Fruit fly (Drosophila melanogaster): Measurements from ENCODE around the gene spri.

dm6 chrX:10534526-10534925 is 50.7 kb downstream of the spri start:
- no peak for TF ChIP-seq gsb-n (tag; optimal IDR thresholded peaks at IDR 0.05)
- no peak for TF ChIP-seq exex (tag; optimal IDR thresholded peaks at IDR 0.05)
- TF ChIP-seq CG6654 (GFP tag; optimal IDR thresholded peaks at IDR 0.05), result no peak
- no peak for TF ChIP-seq CG8089 (GFP tag; optimal IDR thresholded peaks at IDR 0.05)
- TF ChIP-seq Stat92E (GFP tag; optimal IDR thresholded peaks at IDR 0.05), result no peak
- no peak for TF ChIP-seq dpn (GFP tag; optimal IDR thresholded peaks at IDR 0.05)
- TF ChIP-seq CG16779 (GFP tag; IDR thresholded peaks at IDR 0.05), result no peak

Measured in whole organism, embryonic.